Fruit fly (Drosophila melanogaster): ENCODE results near the gene fw.

The fw gene

dm6 chrX:11992668-11993067 lies 11.0 kb downstream of the fw start, which contains the start of gene CG18130:
Gene CG18130, minus strand, starts transcription at chrX:11992768.
- no peak for TF ChIP-seq N (GFP tag; optimal IDR thresholded peaks at IDR 0.05)
- no peak for TF ChIP-seq psq (GFP tag; optimal IDR thresholded peaks at IDR 0.05)
- no peak for TF ChIP-seq CrebA (GFP tag; optimal IDR thresholded peaks at IDR 0.05; ENCODE audit: borderline replicate concordance)
- TF ChIP-seq Sp1 (GFP tag; optimal IDR thresholded peaks at IDR 0.05) = no peak
- TF ChIP-seq br (GFP tag; optimal IDR thresholded peaks at IDR 0.05) = no peak
- TF ChIP-seq HLH106 (tag; optimal IDR thresholded peaks at IDR 0.05) = no peak
- TF ChIP-seq jim (GFP tag; optimal IDR thresholded peaks at IDR 0.05) = no peak
- no peak for TF ChIP-seq foxo (GFP tag; optimal IDR thresholded peaks at IDR 0.05)
- no peak for TF ChIP-seq Rel (GFP tag; optimal IDR thresholded peaks at IDR 0.05)
- no peak for TF ChIP-seq Rel (tag; optimal IDR thresholded peaks at IDR 0.05)
- TF ChIP-seq usp (GFP tag; optimal IDR thresholded peaks at IDR 0.05) = no peak
- TF ChIP-seq Abd-B (GFP tag; optimal IDR thresholded peaks at IDR 0.05) = no peak
- TF ChIP-seq Hr78 (GFP tag; optimal IDR thresholded peaks at IDR 0.05) = no peak
- TF ChIP-seq lola (GFP tag; optimal IDR thresholded peaks at IDR 0.05) = no peak
- no peak for TF ChIP-seq woc (GFP tag; optimal IDR thresholded peaks at IDR 0.05)
- no peak for TF ChIP-seq brk (GFP tag; optimal IDR thresholded peaks at IDR 0.05)
- no peak for TF ChIP-seq OdsH (GFP tag; optimal IDR thresholded peaks at IDR 0.05)
- TF ChIP-seq Myc (optimal IDR thresholded peaks at IDR 0.05) = no peak

DNA sequence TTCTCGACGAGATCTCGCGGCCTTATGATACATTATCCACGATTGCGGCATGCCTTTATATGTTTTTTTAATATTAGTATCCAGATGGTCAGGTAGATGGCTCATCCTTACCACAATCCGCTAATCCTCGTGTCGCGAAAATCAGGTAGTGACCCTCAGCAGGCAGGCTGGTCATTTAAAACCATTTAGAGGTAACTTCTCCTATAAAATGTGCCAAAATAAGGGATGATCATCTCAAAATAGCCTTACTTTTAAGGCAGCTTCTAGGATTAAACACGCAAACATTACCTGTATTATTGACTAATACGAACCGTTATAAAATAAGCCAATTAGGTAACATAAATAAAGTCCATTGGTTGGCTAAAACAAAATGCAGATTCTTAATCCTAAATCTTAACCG lies 14.8 kb downstream of the fw start, which contains the start of gene tsg:
TSS of gene tsg (minus strand) at position 37 of the 400 bp plus-strand sequence.
- TF ChIP-seq CG32264 (GFP tag; optimal IDR thresholded peaks at IDR 0.05) (no peak), Myc (optimal IDR thresholded peaks at IDR 0.05) (no peak), rgr (GFP tag; optimal IDR thresholded peaks at IDR 0.05) (no peak), dsf (GFP tag; optimal IDR thresholded peaks at IDR 0.05; ENCODE audit: borderline replicate concordance) (no peak), sage (GFP tag; optimal IDR thresholded peaks at IDR 0.05) (no peak), h (GFP tag; optimal IDR thresholded peaks at IDR 0.05) (no peak), Dfd (GFP tag; optimal IDR thresholded peaks at IDR 0.05) (no peak), HLH106 (tag; optimal IDR thresholded peaks at IDR 0.05) (no peak), N (GFP tag; optimal IDR thresholded peaks at IDR 0.05) (no peak), usp (GFP tag; optimal IDR thresholded peaks at IDR 0.05) (no peak), CrebA (GFP tag; optimal IDR thresholded peaks at IDR 0.05; ENCODE audit: borderline replicate concordance) (no peak), Dif (GFP tag; optimal IDR thresholded peaks at IDR 0.05; ENCODE audit: partially characterized antibody) (no peak), Mio (GFP tag; optimal IDR thresholded peaks at IDR 0.05) (no peak), fru (GFP tag; optimal IDR thresholded peaks at IDR 0.05) (no peak), Vsx2 (GFP tag; optimal IDR thresholded peaks at IDR 0.05; ENCODE audit: partially characterized antibody) (no peak)

dm6 chrX:11987664-11988063 lies 16.1 kb downstream of the fw start, which contains the start of gene gd:
Gene gd, minus strand, starts transcription at chrX:11987764.
- TF ChIP-seq Dfd (GFP tag; optimal IDR thresholded peaks at IDR 0.05) = no peak
- no peak for TF ChIP-seq Dif (GFP tag; optimal IDR thresholded peaks at IDR 0.05; ENCODE audit: partially characterized antibody)
- TF ChIP-seq tai (GFP tag; optimal IDR thresholded peaks at IDR 0.05) = no peak
- TF ChIP-seq dl (GFP tag; optimal IDR thresholded peaks at IDR 0.05; ENCODE audit: insufficient read depth in 1 of 2, partially characterized antibody in 2 of 2) = no peak
- no peak for TF ChIP-seq h (GFP tag; optimal IDR thresholded peaks at IDR 0.05)
- no peak for TF ChIP-seq Rel (GFP tag; optimal IDR thresholded peaks at IDR 0.05)
- TF ChIP-seq Rel (tag; optimal IDR thresholded peaks at IDR 0.05) = no peak
- TF ChIP-seq CG9705 (GFP tag; optimal IDR thresholded peaks at IDR 0.05) = no peak
- no peak for TF ChIP-seq br (GFP tag; optimal IDR thresholded peaks at IDR 0.05)
- no peak for TF ChIP-seq CG32264 (GFP tag; optimal IDR thresholded peaks at IDR 0.05)
- TF ChIP-seq psq (GFP tag; optimal IDR thresholded peaks at IDR 0.05) = no peak
- no peak for TF ChIP-seq Jra (GFP tag; optimal IDR thresholded peaks at IDR 0.05)
- TF ChIP-seq usp (GFP tag; optimal IDR thresholded peaks at IDR 0.05) = no peak
- TF ChIP-seq Myc (optimal IDR thresholded peaks at IDR 0.05) = no peak
- no peak for TF ChIP-seq HLH106 (tag; optimal IDR thresholded peaks at IDR 0.05)
- no peak for TF ChIP-seq N (GFP tag; optimal IDR thresholded peaks at IDR 0.05)
- TF ChIP-seq foxo (GFP tag; optimal IDR thresholded peaks at IDR 0.05) = no peak
- no peak for TF ChIP-seq Hr83 (GFP tag; optimal IDR thresholded peaks at IDR 0.05; ENCODE audit: poor library complexity, severe bottlenecking)
- TF ChIP-seq dmrt93B (GFP tag; optimal IDR thresholded peaks at IDR 0.05) = no peak
- TF ChIP-seq brk (GFP tag; optimal IDR thresholded peaks at IDR 0.05) = no peak
- no peak for TF ChIP-seq GATAd (GFP tag; optimal IDR thresholded peaks at IDR 0.05)
